Fruit fly (Drosophila melanogaster) whole organism, embryonic: Measurements from ENCODE around the gene CG12507.

Experiments
- Adf1 ChIP-seq: fragments of 200-800 bp; sonication (Bioruptor generic); IDR thresholded peaks from 2 replicates; pipeline ENCODE4 v1.3.6; 2022; ENCODE audit warnings: missing biosample characterization, missing genetic modification characterization
- Antp ChIP-seq: fragments of 200-800 bp; sonication (Bioruptor generic); optimal IDR thresholded peaks from 3 replicates; lab custom pipeline; 2016; ENCODE audit warnings: missing biosample characterization, missing genetic modification characterization
- CG1024 ChIP-seq: fragments of 200-800 bp; sonication (Bioruptor generic); IDR thresholded peaks from 2 replicates; pipeline ENCODE4 v1.3.6; 2022; ENCODE audit warnings: missing biosample characterization, missing genetic modification characterization
- CG12104 ChIP-seq: fragments of 200-800 bp; sonication (Bioruptor generic); optimal IDR thresholded peaks from 3 replicates; lab custom pipeline; 2016; ENCODE audit warnings: missing biosample characterization, missing genetic modification characterization
- CG1233 ChIP-seq: fragments of 200-800 bp; sonication (Bioruptor generic); optimal IDR thresholded peaks from 4 replicates; lab custom pipeline; 2018; ENCODE audit warnings: missing biosample characterization, mild to moderate bottlenecking, missing genetic modification characterization
- CG13296 ChIP-seq: fragments of 200-800 bp; sonication (Bioruptor generic); optimal IDR thresholded peaks from 3 replicates; lab custom pipeline; 2018; ENCODE audit warnings: missing biosample characterization, mild to moderate bottlenecking, missing genetic modification characterization
- CG14860 ChIP-seq: fragments of 200-800 bp; sonication (Bioruptor generic); IDR thresholded peaks from 3 replicates; pipeline ENCODE4 v1.3.6; 2022; ENCODE audit warnings: missing biosample characterization, missing genetic modification characterization; ENCODE audit not compliant: partially characterized antibody
- CG17186 ChIP-seq: fragments of 200-800 bp; sonication (Bioruptor generic); optimal IDR thresholded peaks from 3 replicates; lab custom pipeline; 2017; ENCODE audit warnings: missing biosample characterization, missing genetic modification reagents, missing genetic modification characterization
- CG17361 ChIP-seq: fragments of 200-800 bp; sonication (Bioruptor generic); IDR thresholded peaks from 3 replicates; pipeline ENCODE4 v1.3.6; 2022; ENCODE audit warnings: missing biosample characterization, missing genetic modification characterization
- CG2116 ChIP-seq: fragments of 200-800 bp; sonication (Bioruptor generic); optimal IDR thresholded peaks from 3 replicates; lab custom pipeline; 2018; ENCODE audit warnings: missing biosample characterization, mild to moderate bottlenecking, missing genetic modification characterization
- CG2875 ChIP-seq: fragments of 200-800 bp; sonication (Bioruptor generic); optimal IDR thresholded peaks from 2 replicates; lab custom pipeline; 2017; ENCODE audit warnings: missing biosample characterization, mild to moderate bottlenecking, missing genetic modification characterization, missing genetic modification reagents
- CG3838 ChIP-seq: fragments of 200-800 bp; sonication (Bioruptor generic); optimal IDR thresholded peaks from 3 replicates; lab custom pipeline; 2016; ENCODE audit warnings: missing biosample characterization, missing genetic modification characterization
- CG5245 ChIP-seq: fragments of 200-800 bp; sonication (Bioruptor generic); optimal IDR thresholded peaks from 3 replicates; lab custom pipeline; 2016; ENCODE audit warnings: missing biosample characterization, missing genetic modification characterization
- CG6791 ChIP-seq: fragments of 200-800 bp; sonication (Bioruptor generic); IDR thresholded peaks from 3 replicates; pipeline ENCODE4 v1.3.6; 2022; ENCODE audit warnings: missing biosample characterization, missing genetic modification characterization; ENCODE audit not compliant: partially characterized antibody
- CG7271 ChIP-seq: fragments of 200-800 bp; sonication (Bioruptor generic); optimal IDR thresholded peaks from 2 replicates; lab custom pipeline; 2018; ENCODE audit warnings: missing biosample characterization, mild to moderate bottlenecking, missing genetic modification characterization, moderate library complexity
- CG8089 ChIP-seq: fragments of 200-800 bp; sonication (Bioruptor generic); optimal IDR thresholded peaks from 3 replicates; lab custom pipeline; 2016; ENCODE audit warnings: missing biosample characterization, missing genetic modification characterization
- CG8388 ChIP-seq: fragments of 200-800 bp; sonication (Bioruptor generic); optimal IDR thresholded peaks from 2 replicates; lab custom pipeline; 2019; ENCODE audit warnings: missing biosample characterization, mild to moderate bottlenecking, missing genetic modification characterization, moderate library complexity
- CG8765 ChIP-seq: fragments of 200-800 bp; sonication (Bioruptor generic); IDR thresholded peaks from 2 replicates; pipeline ENCODE4 v1.3.6; 2022; ENCODE audit warnings: missing biosample characterization, missing genetic modification characterization
- HLH3B ChIP-seq: fragments of 200-800 bp; sonication (Bioruptor generic); IDR thresholded peaks from 2 replicates; pipeline ENCODE4 v1.3.6; 2022; ENCODE audit warnings: missing biosample characterization, missing genetic modification characterization
- Hey ChIP-seq: fragments of 200-800 bp; sonication (Bioruptor generic); optimal IDR thresholded peaks from 3 replicates; lab custom pipeline; 2018; ENCODE audit warnings: missing biosample characterization, mild to moderate bottlenecking, missing genetic modification characterization
- HmgZ ChIP-seq: fragments of 200-800 bp; sonication (Bioruptor generic); optimal IDR thresholded peaks from 2 replicates; lab custom pipeline; 2018; ENCODE audit warnings: missing biosample characterization, mild to moderate bottlenecking, missing genetic modification characterization
- Hr39 ChIP-seq: fragments of >200 bp; optimal IDR thresholded peaks from 2 replicates; lab custom pipeline; 2017
- Hsf ChIP-seq: fragments of 200-800 bp; sonication (Bioruptor generic); optimal IDR thresholded peaks from 3 replicates; lab custom pipeline; 2016; ENCODE audit warnings: missing biosample characterization, missing genetic modification characterization
- NC2α ChIP-seq: fragments of 200-800 bp; sonication (Bioruptor generic); optimal IDR thresholded peaks from 2 replicates; lab custom pipeline; 2016; ENCODE audit warnings: missing biosample characterization, missing genetic modification characterization
- NFAT ChIP-seq: fragments of 200-800 bp; sonication (Bioruptor generic); IDR thresholded peaks from 2 replicates; pipeline ENCODE4 v1.3.6; 2022; ENCODE audit warnings: missing biosample characterization, missing genetic modification characterization
- Nf-YC ChIP-seq: fragments of 200-800 bp; optimal IDR thresholded peaks from 3 replicates; lab custom pipeline; 2019; ENCODE audit warnings: missing biosample characterization, mild to moderate bottlenecking, missing genetic modification characterization, moderate library complexity
- Ssrp ChIP-seq: fragments of 200-800 bp; sonication (Bioruptor generic); optimal IDR thresholded peaks from 2 replicates; lab custom pipeline; 2018; ENCODE audit warnings: missing biosample characterization, mild to moderate bottlenecking, missing genetic modification characterization, moderate library complexity
- ap ChIP-seq: fragments of 200-800 bp; sonication (Bioruptor generic); IDR thresholded peaks from 2 replicates; pipeline ENCODE4 v1.3.6; 2022; ENCODE audit warnings: missing biosample characterization, missing genetic modification characterization
- ase ChIP-seq: fragments of 200-800 bp; sonication (Bioruptor generic); IDR thresholded peaks from 3 replicates; pipeline ENCODE4 v1.3.6; 2022; ENCODE audit warnings: missing biosample characterization, missing genetic modification characterization
- bab2 ChIP-seq: fragments of 200-800 bp; sonication (Bioruptor generic); optimal IDR thresholded peaks from 2 replicates; lab custom pipeline; 2016; ENCODE audit warnings: missing biosample characterization, missing genetic modification characterization
- dati ChIP-seq: fragments of 200-800 bp; sonication (Bioruptor generic); IDR thresholded peaks from 2 replicates; pipeline ENCODE4 v1.3.6; 2022; ENCODE audit warnings: missing biosample characterization, missing genetic modification characterization
- fd102C ChIP-seq: fragments of 200-800 bp; sonication (Bioruptor generic); optimal IDR thresholded peaks from 2 replicates; lab custom pipeline; 2018; ENCODE audit warnings: missing biosample characterization, mild to moderate bottlenecking, missing genetic modification characterization, moderate library complexity
- gcm2 ChIP-seq: fragments of 200-800 bp; sonication (Bioruptor generic); optimal IDR thresholded peaks from 2 replicates; lab custom pipeline; 2016; ENCODE audit warnings: missing biosample characterization, missing genetic modification characterization
- grau ChIP-seq: fragments of 200-800 bp; optimal IDR thresholded peaks from 3 replicates; lab custom pipeline; 2019; ENCODE audit warnings: missing biosample characterization, mild to moderate bottlenecking, missing genetic modification characterization, moderate library complexity
- grn ChIP-seq: fragments of 200-800 bp; sonication (Bioruptor generic); optimal IDR thresholded peaks from 3 replicates; lab custom pipeline; 2017; ENCODE audit warnings: missing biosample characterization, missing genetic modification characterization
- h ChIP-seq: fragments of >200 bp; optimal IDR thresholded peaks from 2 replicates; lab custom pipeline; 2017
- hb ChIP-seq: fragments of 200-800 bp; sonication (Bioruptor generic); IDR thresholded peaks from 3 replicates; pipeline ENCODE4 v1.3.6; 2022; ENCODE audit warnings: missing biosample characterization, missing genetic modification characterization; ENCODE audit not compliant: partially characterized antibody
- hkb ChIP-seq, 2 experiments: fragments of 200-800 bp in 1 of 2; fragments of >200 bp in 1 of 2; sonication (Bioruptor generic) in 1 of 2; IDR thresholded peaks in 1 of 2; optimal IDR thresholded peaks in 1 of 2; 2 replicates each; pipeline versions ENCODE4 v1.3.6 to Lab custom; 2017 to 2022; ENCODE audit warnings: missing biosample characterization in 1 of 2, missing genetic modification characterization in 1 of 2
- kay ChIP-seq: fragments of 200-800 bp; sonication (Bioruptor generic); optimal IDR thresholded peaks from 2 replicates; lab custom pipeline; 2016; ENCODE audit warnings: missing biosample characterization, missing genetic modification characterization
- maf-S ChIP-seq: fragments of 200-800 bp; sonication (Bioruptor generic); optimal IDR thresholded peaks from 2 replicates; lab custom pipeline; 2016; ENCODE audit warnings: missing biosample characterization, missing genetic modification characterization
- nom ChIP-seq: fragments of 200-800 bp; sonication (Bioruptor generic); optimal IDR thresholded peaks from 2 replicates; lab custom pipeline; 2017; ENCODE audit warnings: missing biosample characterization, missing genetic modification characterization, mild to moderate bottlenecking, moderate library complexity, missing genetic modification reagents
- psq ChIP-seq: fragments of 200-800 bp; sonication (Bioruptor generic); optimal IDR thresholded peaks from 2 replicates; lab custom pipeline; 2017; ENCODE audit warnings: missing biosample characterization, missing genetic modification characterization
- pzg ChIP-seq: fragments of 200-800 bp; sonication (Bioruptor generic); optimal IDR thresholded peaks from 3 replicates; lab custom pipeline; 2018; ENCODE audit warnings: missing biosample characterization, mild to moderate bottlenecking, missing genetic modification characterization, moderate library complexity
- run ChIP-seq: fragments of 200-800 bp; sonication (Bioruptor generic); optimal IDR thresholded peaks from 3 replicates; lab custom pipeline; 2018; ENCODE audit warnings: missing biosample characterization, mild to moderate bottlenecking, missing genetic modification characterization
- slou ChIP-seq: fragments of 200-800 bp; sonication (Bioruptor generic); optimal IDR thresholded peaks from 3 replicates; lab custom pipeline; 2016; ENCODE audit warnings: missing biosample characterization, missing genetic modification characterization
- stc ChIP-seq: fragments of 200-800 bp; sonication (Bioruptor generic); IDR thresholded peaks from 2 replicates; pipeline ENCODE4 v1.3.6; 2022; ENCODE audit warnings: missing biosample characterization, missing genetic modification characterization
- toy ChIP-seq: fragments of 200-800 bp; sonication (Bioruptor generic); IDR thresholded peaks from 2 replicates; pipeline ENCODE4 v1.3.6; 2022; ENCODE audit warnings: missing biosample characterization, missing genetic modification characterization
- tup ChIP-seq: fragments of 200-800 bp; sonication (Bioruptor generic); optimal IDR thresholded peaks from 2 replicates; lab custom pipeline; 2016; ENCODE audit warnings: missing biosample characterization, mild to moderate bottlenecking, missing genetic modification characterization, moderate library complexity
- tx ChIP-seq: fragments of 200-800 bp; sonication (Bioruptor generic); optimal IDR thresholded peaks from 2 replicates; lab custom pipeline; 2016; ENCODE audit warnings: missing biosample characterization, missing genetic modification characterization
- vvl ChIP-seq: fragments of 200-800 bp; sonication (Bioruptor generic); IDR thresholded peaks from 2 replicates; pipeline ENCODE4 v1.3.6; 2022; ENCODE audit warnings: missing biosample characterization, missing genetic modification characterization
- z ChIP-seq: fragments of 200-800 bp; sonication (Bioruptor generic); IDR thresholded peaks from 3 replicates; pipeline ENCODE4 v1.3.6; 2022; ENCODE audit warnings: missing biosample characterization, missing genetic modification characterization

Gene CG12507

DNA sequence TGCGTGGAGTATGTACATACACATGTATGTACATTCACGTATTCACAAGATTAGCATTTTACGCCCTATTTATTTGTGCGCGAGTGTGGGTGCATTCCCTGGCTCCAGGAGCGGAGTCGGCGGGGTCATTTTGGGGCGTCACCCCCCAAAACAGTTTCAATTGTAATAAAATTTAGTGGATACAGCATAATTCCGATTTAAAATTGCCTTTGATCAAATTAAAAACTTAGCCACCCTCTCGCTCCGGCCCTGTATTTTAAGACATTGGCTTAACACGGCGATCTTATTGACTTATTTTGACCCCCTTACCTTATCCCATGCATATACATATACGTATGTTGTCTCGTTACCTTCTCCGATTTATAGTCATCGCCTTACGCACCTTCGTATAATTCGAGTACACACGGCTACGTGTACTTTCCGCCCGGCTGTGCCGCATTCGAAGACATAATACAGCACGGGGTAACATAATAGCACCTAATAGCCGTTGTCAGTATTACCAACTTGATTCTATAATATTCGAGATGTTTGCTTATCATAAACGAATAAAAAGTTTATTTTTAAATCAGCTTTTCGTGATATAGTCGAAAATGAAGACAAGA lies 13.1 kb upstream of the CG12507 start (continued):
- TF ChIP-seq Hr39, result no peak
- no peak for TF ChIP-seq fd102C
- peak; percentile 56 for TF ChIP-seq gcm2 (GFP tag; lab: Kevin White, UChicago)
- TF ChIP-seq psq (GFP tag; lab: Kevin White, UChicago), result no peak
- peak; percentile 81 for TF ChIP-seq Hsf
- peak; percentile 92 for TF ChIP-seq CG1233 (GFP tag; lab: Kevin White, UChicago)
- peak; percentile 61 for TF ChIP-seq tx (GFP tag; lab: Kevin White, UChicago)
- TF ChIP-seq Adf1 (GFP tag; lab: Robert Waterston, UW), result peak; percentile 31; the same call in 1 of the 2 replicates
- peak; percentile 67 for TF ChIP-seq toy (GFP tag; lab: Robert Waterston, UW)
- TF ChIP-seq ase, result peak; percentile 87
- no peak for TF ChIP-seq hb (GFP tag; lab: Robert Waterston, UW)
- peak; percentile 69 for TF ChIP-seq dati (GFP tag; lab: Robert Waterston, UW)
- peak; percentile 93 for TF ChIP-seq vvl (GFP tag; lab: Robert Waterston, UW)
- TF ChIP-seq CG17186, result peak; percentile 22
- TF ChIP-seq HLH3B (GFP tag; lab: Robert Waterston, UW), result peak; percentile 90
- TF ChIP-seq CG8089 (GFP tag; lab: Kevin White, UChicago), result peak; percentile 71
- peak; percentile 61 for TF ChIP-seq CG13296 (GFP tag; lab: Kevin White, UChicago)
- TF ChIP-seq CG8765 (GFP tag; lab: Robert Waterston, UW), result peak; percentile 70
- TF ChIP-seq h, result no peak
- peak; percentile 76 for TF ChIP-seq CG5245
- peak; percentile 21 for TF ChIP-seq CG2116 (GFP tag; lab: Kevin White, UChicago)
- TF ChIP-seq stc (GFP tag; lab: Robert Waterston, UW), result peak; percentile 81
- peak; percentile 32 for TF ChIP-seq kay (GFP tag; lab: Kevin White, UChicago)
- TF ChIP-seq CG8388 (GFP tag; lab: Kevin White, UChicago), result peak; percentile 59
- peak; percentile 95 for TF ChIP-seq Antp
- peak; percentile 75 for TF ChIP-seq nom (GFP tag; lab: Kevin White, UChicago)
- TF ChIP-seq CG6791 (GFP tag; lab: Robert Waterston, UW), result 0 out of 3 replicates have a peak, but pooled peaks have one; percentile 35
- TF ChIP-seq pzg (GFP tag; lab: Kevin White, UChicago), result peak; percentile 8
- no peak for TF ChIP-seq CG7271
- no peak for TF ChIP-seq grn (GFP tag; lab: Kevin White, UChicago)
- no peak for TF ChIP-seq z (GFP tag; lab: Robert Waterston, UW)
- TF ChIP-seq hkb (optimal IDR thresholded peaks at IDR 0.05; lab: Kevin White, UChicago), result no peak
- peak; percentile 85 for TF ChIP-seq hkb (GFP tag; IDR thresholded peaks at IDR 0.05; lab: Robert Waterston, UW)
- peak; percentile 44 for TF ChIP-seq CG12104 (GFP tag; lab: Kevin White, UChicago)
- TF ChIP-seq HmgZ, result peak; percentile 27
- peak; percentile 30 for TF ChIP-seq slou (GFP tag; lab: Kevin White, UChicago)
- peak; percentile 80 for TF ChIP-seq NFAT (GFP tag; lab: Robert Waterston, UW)
- peak; percentile 73 for TF ChIP-seq grau (tag; lab: Kevin White, UChicago)
- peak; percentile 75 for TF ChIP-seq Ssrp
- TF ChIP-seq NC2α (GFP tag; lab: Kevin White, UChicago), result peak; percentile 60
- TF ChIP-seq ap, result peak; percentile 80
- no peak for TF ChIP-seq CG3838 (GFP tag; lab: Kevin White, UChicago)
- no peak for TF ChIP-seq Hey (tag; lab: Kevin White, UChicago)
- TF ChIP-seq bab2 (GFP tag; lab: Kevin White, UChicago), result peak; percentile 83
- peak; percentile 57 for TF ChIP-seq CG17361 (GFP tag; lab: Robert Waterston, UW)
- no peak for TF ChIP-seq CG14860 (GFP tag; lab: Robert Waterston, UW)
- peak; percentile 52 for TF ChIP-seq run (tag; lab: Kevin White, UChicago)
- peak; percentile 25 for TF ChIP-seq Nf-YC (tag; lab: Kevin White, UChicago)
- peak; percentile 51 for TF ChIP-seq CG2875 (GFP tag; lab: Kevin White, UChicago)
- peak; percentile 55 for TF ChIP-seq maf-S (GFP tag; lab: Kevin White, UChicago)
- TF ChIP-seq tup (GFP tag; lab: Kevin White, UChicago), result peak; percentile 44
- TF ChIP-seq CG1024 (GFP tag; lab: Robert Waterston, UW), result peak; percentile 88
